Fruit fly (Drosophila melanogaster) whole organism, adult: ENCODE measurements around the gene ebi.

ENCODE experiments used
- CG33017 ChIP-seq: fragments of 200-800 bp; sonication (Bioruptor generic); optimal IDR thresholded peaks from 2 replicates; lab custom pipeline; 2018; ENCODE audit warnings: missing biosample characterization, mild to moderate bottlenecking, missing genetic modification characterization, moderate library complexity
- CG5204 ChIP-seq: fragments of 200-800 bp; sonication (Bioruptor generic); optimal IDR thresholded peaks from 2 replicates; lab custom pipeline; 2016; ENCODE audit warnings: missing biosample characterization, missing genetic modification characterization

DNA sequence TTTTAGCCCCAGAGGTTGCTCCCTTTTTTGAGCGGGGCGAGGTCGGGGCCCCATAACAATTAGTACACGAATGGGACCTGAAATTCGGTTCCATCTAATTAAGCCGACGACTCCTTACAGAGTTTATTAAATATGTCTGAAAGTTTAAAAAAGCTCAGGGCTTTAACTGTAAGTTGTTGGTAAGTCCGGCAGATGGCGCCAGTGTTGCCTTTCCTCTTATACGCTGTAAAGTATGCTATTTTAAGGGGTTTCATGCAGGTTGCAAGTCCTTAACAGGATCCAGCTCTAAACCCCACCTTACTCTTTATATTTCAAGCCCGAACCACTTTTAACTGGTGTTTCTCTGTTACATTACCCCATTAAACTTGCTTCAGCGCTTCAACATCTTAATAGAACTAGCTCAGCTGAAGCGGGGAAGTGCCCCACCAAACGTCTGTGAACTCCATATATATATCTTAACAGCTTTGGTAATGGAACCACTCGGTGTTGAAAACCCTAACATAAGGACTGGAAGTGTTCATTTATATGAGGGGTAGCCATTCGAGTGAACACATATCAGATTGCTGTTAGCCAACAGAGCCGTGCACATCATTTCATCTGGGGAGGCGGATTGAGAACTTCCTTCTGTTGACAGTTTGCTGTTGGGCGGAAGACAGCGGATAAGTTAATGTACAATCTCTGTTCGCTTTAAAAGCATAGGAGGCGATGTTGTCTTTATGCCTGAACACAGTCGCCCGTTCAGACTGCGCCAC lies 19.3 kb upstream of the ebi start:
- no peak for TF ChIP-seq CG33017
- TF ChIP-seq CG5204 (GFP tag; lab: Kevin White, UChicago), result no peak
